Fruit fly (Drosophila melanogaster) S2 (cell line): ENCODE measurements around the gene CG45101.

Experiments used
- CG8478 ChIP-seq: fragments of >200 bp; optimal IDR thresholded peaks from 2 replicates; lab custom pipeline; 2018
- CTCF ChIP-seq, 2 experiments: fragments of >200 bp; optimal IDR thresholded peaks; 2 replicates each; lab custom pipeline; 2018

DNA sequence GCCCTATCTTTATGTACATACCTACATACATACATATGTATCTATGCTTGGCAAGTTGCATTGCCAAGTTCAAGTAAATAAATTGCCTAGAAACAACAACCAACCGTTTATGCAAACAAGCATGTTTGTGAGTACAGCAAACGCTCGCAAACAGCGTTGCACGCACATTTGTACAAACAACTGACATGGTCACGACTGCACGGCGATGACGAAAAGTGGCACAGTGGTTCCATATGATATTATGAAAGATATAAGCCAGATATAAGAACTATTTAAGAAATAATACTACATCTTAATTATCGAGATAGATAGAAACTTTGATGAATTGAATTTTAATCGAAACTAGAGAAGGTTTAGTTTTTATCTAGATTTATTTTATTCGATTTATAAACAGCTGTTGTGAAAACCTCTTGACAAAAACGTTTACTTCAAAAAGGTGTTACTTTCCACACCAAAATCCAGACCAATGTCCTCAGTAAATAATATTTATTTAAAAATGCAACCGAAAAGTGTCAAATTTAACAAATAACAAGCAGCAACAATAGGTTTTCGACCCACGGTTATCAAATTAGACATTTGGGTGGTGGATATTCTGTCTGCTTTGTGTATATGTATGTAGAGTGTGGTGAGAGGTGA is 25.1 kb downstream of the CG45101 start:
- no peak for TF ChIP-seq CG8478 (lab: Kevin White, UChicago)
- TF ChIP-seq CTCF (optimal IDR thresholded peaks at IDR 0.05; lab: Kevin White, UChicago), result no peak
